Fruit fly (Drosophila melanogaster): Measurements from ENCODE around the gene cact.
A peak's percentile ranks its signal among the peaks of the same experiment; 100 is the strongest.

cact gene

DNA sequence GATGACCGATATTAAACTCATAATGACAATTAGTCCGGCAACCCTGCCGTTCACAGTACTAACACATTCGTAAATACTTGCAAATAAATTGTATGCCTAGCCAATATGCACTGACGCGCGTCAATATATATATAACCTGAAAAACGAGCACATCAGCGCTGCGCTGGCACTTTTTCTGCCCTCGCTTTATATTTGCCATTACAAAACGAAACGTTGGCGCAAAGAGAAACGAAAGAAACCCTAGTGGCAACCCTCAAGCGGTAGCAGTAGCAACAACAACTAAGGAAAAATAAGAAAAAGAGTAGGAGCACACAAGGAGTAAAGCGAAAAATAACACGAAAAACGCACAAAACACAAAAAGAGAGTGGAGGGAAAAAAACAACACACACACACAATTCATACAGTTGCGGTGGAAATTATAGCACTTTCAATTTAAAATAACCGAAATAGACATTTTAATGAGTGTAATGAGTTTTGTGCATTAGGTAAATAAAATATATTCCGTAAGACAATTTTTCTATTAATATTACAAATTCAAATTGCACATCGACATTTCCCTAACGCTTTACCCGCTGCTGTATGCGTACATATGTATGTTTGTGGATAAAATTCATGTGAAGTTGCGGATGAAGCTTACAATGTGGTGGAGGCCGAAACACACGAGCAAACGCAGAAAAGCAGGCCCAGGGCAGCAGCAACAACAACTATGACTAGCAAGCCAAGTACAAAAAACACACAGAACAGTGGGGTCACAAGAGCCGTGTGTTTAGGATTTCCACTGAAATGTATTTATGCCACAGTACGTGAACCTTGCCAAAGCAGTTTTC is 24.9 kb upstream of the cact start (continued):
- TF ChIP-seq fru (optimal IDR thresholded peaks at IDR 0.05) (no peak), CG6689 (GFP tag; IDR thresholded peaks at IDR 0.05) (peak; percentile 99), Lpt (GFP tag; optimal IDR thresholded peaks at IDR 0.05) (no peak), CG15514 (GFP tag; optimal IDR thresholded peaks at IDR 0.05) (peak; percentile 95), Doc2 (GFP tag; IDR thresholded peaks at IDR 0.05) (peak; percentile 93), crol (GFP tag; IDR thresholded peaks at IDR 0.05) (peak; percentile 87), Asciz (GFP tag; optimal IDR thresholded peaks at IDR 0.05) (peak; percentile 99), Sox100B (GFP tag; optimal IDR thresholded peaks at IDR 0.05) (peak; percentile 99), corto (GFP tag; optimal IDR thresholded peaks at IDR 0.05) (peak; percentile 94), Camta (GFP tag; optimal IDR thresholded peaks at IDR 0.05) (peak; percentile 98), mirr (GFP tag; optimal IDR thresholded peaks at IDR 0.05) (peak; percentile 99), CG8281 (tag; optimal IDR thresholded peaks at IDR 0.05) (peak; percentile 95), CG10565 (GFP tag; optimal IDR thresholded peaks at IDR 0.05) (peak; percentile 93), fd64A (GFP tag; optimal IDR thresholded peaks at IDR 0.05) (peak; percentile 98), CG7745 (tag; optimal IDR thresholded peaks at IDR 0.05) (peak; percentile 95), CG9437 (GFP tag; optimal IDR thresholded peaks at IDR 0.05) (peak; percentile 95), CG12744 (GFP tag; optimal IDR thresholded peaks at IDR 0.05) (peak; percentile 98), E2f1 (GFP tag; IDR thresholded peaks at IDR 0.05) (peak; percentile 99), cad (GFP tag; optimal IDR thresholded peaks at IDR 0.05) (no peak), lbe (GFP tag; optimal IDR thresholded peaks at IDR 0.05) (peak; percentile 97), CG32772 (GFP tag; IDR thresholded peaks at IDR 0.05) (peak; percentile 99), eve (GFP tag; optimal IDR thresholded peaks at IDR 0.05) (peak; percentile 76 to 100), luna (GFP tag; optimal IDR thresholded peaks at IDR 0.05) (peak; percentile 90), CG2116 (GFP tag; optimal IDR thresholded peaks at IDR 0.05) (peak; percentile 89), Nf-YB (GFP tag; optimal IDR thresholded peaks at IDR 0.05) (peak; percentile 91), Optix (GFP tag; IDR thresholded peaks at IDR 0.05) (peak; percentile 96), CG2199 (GFP tag; IDR thresholded peaks at IDR 0.05) (peak; percentile 99), Stat92E (GFP tag; optimal IDR thresholded peaks at IDR 0.05) (peak in 1 of 3 experiments; percentile 99), stwl (tag; optimal IDR thresholded peaks at IDR 0.05) (peak; percentile 27), so (GFP tag; IDR thresholded peaks at IDR 0.05) (peak; percentile 99), exex (tag; optimal IDR thresholded peaks at IDR 0.05) (peak; percentile 93), Doc3 (GFP tag; IDR thresholded peaks at IDR 0.05; ENCODE audit: partially characterized antibody) (no peak), D19A (tag; optimal IDR thresholded peaks at IDR 0.05) (peak; percentile 98), sd (tag; optimal IDR thresholded peaks at IDR 0.05) (peak; percentile 97), hth (optimal IDR thresholded peaks at IDR 0.05) (no peak), tna (GFP tag; IDR thresholded peaks at IDR 0.05; ENCODE audit: partially characterized antibody) (no peak), ap (GFP tag; IDR thresholded peaks at IDR 0.05) (peak; percentile 99), CG7928 (GFP tag; optimal IDR thresholded peaks at IDR 0.05) (peak; percentile 85), kay (GFP tag; optimal IDR thresholded peaks at IDR 0.05) (peak; percentile 98), CG6175 (GFP tag; IDR thresholded peaks at IDR 0.05) (peak; percentile 98), psq (GFP tag; optimal IDR thresholded peaks at IDR 0.05) (peak; percentile 98), CG6813 (GFP tag; optimal IDR thresholded peaks at IDR 0.05) (peak; percentile 99), Eip74EF (GFP tag; optimal IDR thresholded peaks at IDR 0.05) (peak in 1 of 2 experiments; percentile 99), Aef1 (GFP tag; IDR thresholded peaks at IDR 0.05) (peak; percentile 98), sr (GFP tag; IDR thresholded peaks at IDR 0.05) (peak; percentile 93), CG4820 (GFP tag; optimal IDR thresholded peaks at IDR 0.05) (peak; percentile 98), YL-1 (GFP tag; optimal IDR thresholded peaks at IDR 0.05) (peak; percentile 97), wek (GFP tag; optimal IDR thresholded peaks at IDR 0.05) (peak; percentile 96), CG12071 (GFP tag; optimal IDR thresholded peaks at IDR 0.05) (peak; percentile 99)

All from whole organism, embryonic.